Worm (Caenorhabditis elegans) whole organism, L2 larva: ENCODE data around the gene C36A4.11.
"Not testable (repeated sequence)": the region's sequence is repeated elsewhere in the genome, so short reads cannot be mapped to it uniquely, and the experiment has no call there.

Source experiments
- C34F6.9 ChIP-seq: fragments of 150-350 bp; optimal IDR thresholded peaks from 2 replicates; lab custom pipeline; 2014; ENCODE audit warnings: missing biosample characterization, missing genetic modification characterization
- F13H6.1 ChIP-seq: sonication (generic microtip); optimal IDR thresholded peaks from 2 replicates; lab custom pipeline; 2016; ENCODE audit warnings: missing genetic modification characterization, missing compliant biosample characterization
- ZK546.5 ChIP-seq: sonication (generic microtip); optimal IDR thresholded peaks from 2 replicates; lab custom pipeline; 2017; ENCODE audit warnings: missing biosample characterization, missing genetic modification characterization
- alr-1 ChIP-seq: fragments of 150-350 bp; optimal IDR thresholded peaks from 2 replicates; lab custom pipeline; 2014; ENCODE audit warnings: missing biosample characterization, missing genetic modification characterization
- aly-2 ChIP-seq: fragments of 150-350 bp; optimal IDR thresholded peaks from 2 replicates; lab custom pipeline; 2014; ENCODE audit warnings: missing biosample characterization, missing genetic modification characterization
- ceh-16 ChIP-seq: fragments of 150-350 bp; optimal IDR thresholded peaks from 2 replicates; lab custom pipeline; 2014; ENCODE audit warnings: missing biosample characterization, missing genetic modification characterization
- ceh-82 ChIP-seq: fragments of 150-350 bp; optimal IDR thresholded peaks from 2 replicates; lab custom pipeline; 2014; ENCODE audit warnings: missing biosample characterization, missing genetic modification characterization
- crh-2 ChIP-seq: sonication (generic microtip); optimal IDR thresholded peaks from 2 replicates; lab custom pipeline; 2017; ENCODE audit warnings: missing biosample characterization, missing genetic modification characterization
- dmd-4 ChIP-seq: sonication (generic microtip); optimal IDR thresholded peaks from 2 replicates; lab custom pipeline; 2017; ENCODE audit warnings: missing biosample characterization, missing genetic modification characterization
- elt-3 ChIP-seq: sonication (generic microtip); optimal IDR thresholded peaks from 2 replicates; lab custom pipeline; 2017; ENCODE audit warnings: missing biosample characterization, missing genetic modification characterization
- fos-1 ChIP-seq: fragments of 150-350 bp; optimal IDR thresholded peaks from 2 replicates; lab custom pipeline; 2014; ENCODE audit warnings: missing biosample characterization, missing genetic modification characterization
- gmeb-1 ChIP-seq: fragments of 150-350 bp; optimal IDR thresholded peaks from 2 replicates; lab custom pipeline; 2014; ENCODE audit warnings: missing biosample characterization, missing genetic modification characterization
- lin-11 ChIP-seq: fragments of 150-350 bp; sonication (generic microtip); optimal IDR thresholded peaks from 2 replicates; lab custom pipeline; 2014; ENCODE audit warnings: missing biosample characterization, missing genetic modification characterization, inconsistent platforms, mixed read lengths
- lin-13 ChIP-seq: fragments of 150-350 bp; optimal IDR thresholded peaks from 2 replicates; lab custom pipeline; 2014; ENCODE audit warnings: missing biosample characterization, missing genetic modification reagents, missing genetic modification characterization
- lsy-2 ChIP-seq, 2 experiments: fragments of 150-350 bp in 1 of 2; sonication (generic microtip) in 1 of 2; optimal IDR thresholded peaks; 2 replicates each; lab custom pipeline; 2014 to 2017; ENCODE audit warnings: missing biosample characterization in 2 of 2, missing genetic modification characterization in 2 of 2
- mbf-1 ChIP-seq: sonication (generic microtip); optimal IDR thresholded peaks from 2 replicates; lab custom pipeline; 2017; ENCODE audit warnings: missing biosample characterization, missing genetic modification characterization
- nhr-129 ChIP-seq: fragments of 150-350 bp; optimal IDR thresholded peaks from 2 replicates; lab custom pipeline; 2014; ENCODE audit warnings: missing biosample characterization, missing genetic modification characterization
- nhr-21 ChIP-seq: fragments of 150-350 bp; optimal IDR thresholded peaks from 2 replicates; lab custom pipeline; 2014; ENCODE audit warnings: missing biosample characterization, missing genetic modification characterization
- nhr-23 ChIP-seq: fragments of 150-350 bp; optimal IDR thresholded peaks from 2 replicates; lab custom pipeline; 2014; ENCODE audit warnings: missing biosample characterization, missing genetic modification reagents, missing genetic modification characterization
- nhr-237 ChIP-seq: fragments of 150-350 bp; optimal IDR thresholded peaks from 2 replicates; lab custom pipeline; 2014; ENCODE audit warnings: missing biosample characterization, missing genetic modification characterization
- nhr-25 ChIP-seq: fragments of 150-350 bp; sonication (generic microtip); optimal IDR thresholded peaks from 3 replicates; lab custom pipeline; 2014; ENCODE audit warnings: missing biosample characterization, missing genetic modification characterization
- nhr-6 ChIP-seq: fragments of 150-350 bp; optimal IDR thresholded peaks from 2 replicates; lab custom pipeline; 2014; ENCODE audit warnings: missing biosample characterization, missing genetic modification characterization
- nhr-77 ChIP-seq: fragments of 150-350 bp; optimal IDR thresholded peaks from 2 replicates; lab custom pipeline; 2014; ENCODE audit warnings: missing biosample characterization, missing genetic modification characterization
- sem-4 ChIP-seq: fragments of 150-350 bp; optimal IDR thresholded peaks from 2 replicates; lab custom pipeline; 2014; ENCODE audit warnings: missing biosample characterization, missing genetic modification reagents, missing genetic modification characterization
- skn-1 ChIP-seq: sonication (generic microtip); optimal IDR thresholded peaks from 2 replicates; lab custom pipeline; 2017; ENCODE audit warnings: missing biosample characterization, missing genetic modification characterization
- sma-3 ChIP-seq: sonication (generic microtip); optimal IDR thresholded peaks from 2 replicates; lab custom pipeline; 2016; ENCODE audit warnings: missing genetic modification reagents, missing genetic modification characterization, missing compliant biosample characterization
- sma-9 ChIP-seq, 2 experiments: fragments of 150-350 bp in 1 of 2; sonication (generic microtip) in 1 of 2; optimal IDR thresholded peaks; 2 replicates each; lab custom pipeline; 2014 to 2016; ENCODE audit warnings: missing genetic modification characterization in 2 of 2, mild to moderate bottlenecking in 1 of 2, missing biosample characterization in 1 of 2, missing compliant biosample characterization in 1 of 2, missing genetic modification reagents in 1 of 2, moderate library complexity in 1 of 2
- snpc-4 ChIP-seq: fragments of 150-350 bp; optimal IDR thresholded peaks from 2 replicates; lab custom pipeline; 2014; ENCODE audit warnings: missing biosample characterization, missing genetic modification characterization
- unc-39 ChIP-seq: fragments of 150-350 bp; optimal IDR thresholded peaks from 2 replicates; lab custom pipeline; 2014; ENCODE audit warnings: missing biosample characterization, missing genetic modification characterization
- unc-55 ChIP-seq: fragments of 150-350 bp; sonication (generic microtip); optimal IDR thresholded peaks from 3 replicates; lab custom pipeline; 2014; ENCODE audit warnings: missing biosample characterization, missing genetic modification reagents, missing genetic modification characterization
- ztf-1 ChIP-seq: fragments of 200-800 bp; sonication (Bioruptor generic); conservative IDR thresholded peaks from 2 replicates; pipeline ENCODE4 v1.3.6; 2022; ENCODE audit warnings: missing genetic modification characterization, missing compliant biosample characterization
- ztf-11 ChIP-seq: sonication (generic microtip); optimal IDR thresholded peaks from 2 replicates; lab custom pipeline; 2017; ENCODE audit warnings: missing biosample characterization, missing genetic modification characterization

C36A4.11 gene

ce11 chrIII:3834800-3835271 is 5.5 kb upstream of the C36A4.11 start, which contains the start of gene cyp-25A2:
cyp-25A2 (plus strand) TSS chrIII:3835221.
- peak; percentile 90 for TF ChIP-seq fos-1
- peak; percentile 66 for TF ChIP-seq sma-9 (GFP tag; optimal IDR thresholded peaks at IDR 0.05; lab: Kevin White, UChicago)
- no peak for TF ChIP-seq sma-9 (tag; optimal IDR thresholded peaks at IDR 0.05; lab: Kevin White, UChicago)
- no peak for TF ChIP-seq sem-4 (tag; lab: Kevin White, UChicago)
- TF ChIP-seq F13H6.1 (tag; lab: Kevin White, UChicago), result peak; percentile 27
- TF ChIP-seq crh-2 (tag; lab: Kevin White, UChicago), result peak; percentile 29
- TF ChIP-seq ztf-11, result no peak
- no peak for TF ChIP-seq elt-3 (tag; lab: Kevin White, UChicago)
- no peak for TF ChIP-seq gmeb-1 (tag; lab: Kevin White, UChicago)

- no peak for TF ChIP-seq nhr-129
- no peak for TF ChIP-seq nhr-25 (tag; lab: Kevin White, UChicago)
- no peak for TF ChIP-seq elt-3 (tag; lab: Kevin White, UChicago)
These were observed 744 bp upstream of the C36A4.11 start, which contains the start of gene cyp-25A3 for ce11 chrIII:3839635-3840034. cyp-25A3 (minus strand) TSS chrIII:3839735.

- not testable (repeated sequence) for TF ChIP-seq mbf-1; snpc-4 (tag; lab: Kevin White, UChicago); unc-39 (tag; lab: Kevin White, UChicago)
These were observed 3.1 kb downstream of the C36A4.11 start, which contains the start of gene C36A4.4 for ce11 chrIII:3843514-3843913. C36A4.4 (minus strand) TSS chrIII:3843614.

- not testable (repeated sequence) for TF ChIP-seq ztf-1 (GFP tag; lab: Robert Waterston, UW); nhr-21 (tag; lab: Kevin White, UChicago); skn-1 (tag; lab: Kevin White, UChicago)
These were observed 4.4 kb downstream of the C36A4.11 start, which contains the start of gene maph-1.3 for ce11 chrIII:3844746-3845145. maph-1.3 (plus strand) TSS chrIII:3844893.

- peak in 1 of 2 experiments; percentile 9 for TF ChIP-seq lsy-2 (tag; optimal IDR thresholded peaks at IDR 0.05; lab: Kevin White, UChicago)
- TF ChIP-seq, all 48 proteins: peak for 1; not testable (repeated sequence) for 47
These were observed 11.7 kb downstream of the C36A4.11 start, which contains the start of gene cyp-25A4 for ce11 chrIII:3852030-3852579. cyp-25A4 (minus strand) TSS chrIII:3852080.

ce11 chrIII:3854868-3855267 is 14.5 kb downstream of the C36A4.11 start:
- TF ChIP-seq F13H6.1 (tag; lab: Kevin White, UChicago) (peak; percentile 7), lsy-2 (tag; optimal IDR thresholded peaks at IDR 0.05; lab: Kevin White, UChicago) (peak; percentile 66 to 87), sma-9 (GFP tag; optimal IDR thresholded peaks at IDR 0.05; lab: Kevin White, UChicago) (peak; percentile 50), C34F6.9 (tag; lab: Kevin White, UChicago) (peak; percentile 27), sma-3 (peak; percentile 14)
- not testable (repeated sequence) for TF ChIP-seq sma-9 (tag; optimal IDR thresholded peaks at IDR 0.05; lab: Kevin White, UChicago)

- TF ChIP-seq sma-3 (peak; percentile 72), unc-55 (GFP tag; lab: Kevin White, UChicago) (peak; percentile 4), lsy-2 (tag; optimal IDR thresholded peaks at IDR 0.05; lab: Kevin White, UChicago) (peak; percentile 72 to 95), F13H6.1 (tag; lab: Kevin White, UChicago) (peak; percentile 31)
- TF ChIP-seq, all 48 proteins: peak for 4; not testable (repeated sequence) for 44
These were observed 16.6 kb downstream of the C36A4.11 start for ce11 chrIII:3857007-3857406.

ce11 chrIII:3858003-3858402 is 17.6 kb downstream of the C36A4.11 start:
- TF ChIP-seq sma-9 (GFP tag; optimal IDR thresholded peaks at IDR 0.05; lab: Kevin White, UChicago), result peak; percentile 58
- not testable (repeated sequence) for TF ChIP-seq sma-9 (tag; optimal IDR thresholded peaks at IDR 0.05; lab: Kevin White, UChicago)

- TF ChIP-seq fos-1, result peak; percentile 82
- TF ChIP-seq nhr-23 (tag; lab: Kevin White, UChicago), result no peak
- no peak for TF ChIP-seq nhr-77
- peak; percentile 89 for TF ChIP-seq C34F6.9 (tag; lab: Kevin White, UChicago)
- TF ChIP-seq nhr-6 (tag; lab: Kevin White, UChicago), result peak; percentile 50
- peak; percentile 82 for TF ChIP-seq sma-9 (GFP tag; optimal IDR thresholded peaks at IDR 0.05; lab: Kevin White, UChicago)
- TF ChIP-seq sma-9 (tag; optimal IDR thresholded peaks at IDR 0.05; lab: Kevin White, UChicago), result no peak
- peak; percentile 52 for TF ChIP-seq ZK546.5
- peak; percentile 95 for TF ChIP-seq lin-13 (GFP tag; lab: Kevin White, UChicago)
- TF ChIP-seq lin-11 (tag; lab: Kevin White, UChicago), result peak; percentile 92
- no peak for TF ChIP-seq dmd-4
- TF ChIP-seq ceh-16 (tag; lab: Kevin White, UChicago), result peak; percentile 70
- no peak for TF ChIP-seq skn-1 (tag; lab: Kevin White, UChicago)
- no peak for TF ChIP-seq ztf-11
- TF ChIP-seq ceh-82 (tag; lab: Kevin White, UChicago), result peak; percentile 73
- no peak for TF ChIP-seq aly-2 (tag; lab: Kevin White, UChicago)
- TF ChIP-seq nhr-237 (tag; lab: Kevin White, UChicago), result no peak
- TF ChIP-seq alr-1 (tag; lab: Kevin White, UChicago), result no peak
- TF ChIP-seq nhr-25 (tag; lab: Kevin White, UChicago), result peak; percentile 63
- TF ChIP-seq sem-4 (tag; lab: Kevin White, UChicago), result peak; percentile 74
- TF ChIP-seq elt-3 (tag; lab: Kevin White, UChicago), result no peak
These were observed 22.6 kb downstream of the C36A4.11 start, which contains the start of gene brc-1 for ce11 chrIII:3862918-3863385. brc-1 (minus strand) TSS chrIII:3862968.
